Fruit fly (Drosophila melanogaster) whole organism, embryonic: ENCODE results near the gene Pfas.

ENCODE experiments used
- Awh ChIP-seq: fragments of 200-800 bp; sonication (Bioruptor generic); IDR thresholded peaks from 2 replicates; pipeline ENCODE4, ENCODE4 v1.3.6; 2022; ENCODE audit warnings: missing biosample characterization, missing genetic modification characterization
- B-H1 ChIP-seq: fragments of 200-800 bp; sonication (Bioruptor generic); IDR thresholded peaks from 3 replicates; pipeline ENCODE4 v1.3.6; 2022; ENCODE audit warnings: missing biosample characterization, missing genetic modification characterization
- BEAF-32 ChIP-seq: fragments of 200-800 bp; sonication (Bioruptor generic); optimal IDR thresholded peaks from 3 replicates; lab custom pipeline; 2017; ENCODE audit warnings: missing biosample characterization, missing genetic modification characterization, mild to moderate bottlenecking, moderate library complexity, missing genetic modification reagents
- CG11247 ChIP-seq: fragments of 200-800 bp; sonication (Bioruptor generic); IDR thresholded peaks from 2 replicates; pipeline ENCODE4 v1.3.6; 2022; ENCODE audit warnings: missing biosample characterization, missing genetic modification characterization
- CG12071 ChIP-seq: fragments of 200-800 bp; sonication (Bioruptor generic); optimal IDR thresholded peaks from 3 replicates; lab custom pipeline; 2018; ENCODE audit warnings: missing biosample characterization, mild to moderate bottlenecking, missing genetic modification characterization
- CG12942 ChIP-seq: fragments of 200-800 bp; sonication (Bioruptor generic); optimal IDR thresholded peaks from 3 replicates; lab custom pipeline; 2016; ENCODE audit warnings: missing biosample characterization, missing genetic modification characterization
- CG13287 ChIP-seq: fragments of 200-800 bp; sonication (Bioruptor generic); IDR thresholded peaks from 2 replicates; pipeline ENCODE4 v1.3.6; 2022; ENCODE audit warnings: missing biosample characterization, missing genetic modification characterization; ENCODE audit not compliant: partially characterized antibody
- CG16815 ChIP-seq: fragments of 200-800 bp; sonication (Bioruptor generic); optimal IDR thresholded peaks from 3 replicates; lab custom pipeline; 2017; ENCODE audit warnings: missing biosample characterization, mild to moderate bottlenecking, missing genetic modification characterization
- CG16863 ChIP-seq: fragments of 200-800 bp; sonication (Bioruptor generic); optimal IDR thresholded peaks from 3 replicates; lab custom pipeline; 2016; ENCODE audit warnings: missing biosample characterization, missing genetic modification characterization
- CG17829 ChIP-seq: fragments of 200-800 bp; optimal IDR thresholded peaks from 2 replicates; lab custom pipeline; 2019; ENCODE audit warnings: missing biosample characterization, mild to moderate bottlenecking, missing genetic modification characterization, moderate library complexity
- CG1792 ChIP-seq: fragments of 200-800 bp; sonication (Bioruptor generic); optimal IDR thresholded peaks from 2 replicates; lab custom pipeline; 2016; ENCODE audit warnings: missing biosample characterization, missing genetic modification characterization
- CG18011 ChIP-seq: fragments of 200-800 bp; sonication (Bioruptor generic); optimal IDR thresholded peaks from 2 replicates; lab custom pipeline; 2017; ENCODE audit warnings: missing biosample characterization, missing genetic modification characterization, mild to moderate bottlenecking, moderate library complexity, missing genotype
- CG18764 ChIP-seq: fragments of 200-800 bp; sonication (Bioruptor generic); optimal IDR thresholded peaks from 3 replicates; lab custom pipeline; 2016; ENCODE audit warnings: missing biosample characterization, missing genetic modification characterization
- CG2678 ChIP-seq: fragments of 200-800 bp; sonication (Bioruptor generic); optimal IDR thresholded peaks from 3 replicates; lab custom pipeline; 2019; ENCODE audit warnings: missing biosample characterization, mild to moderate bottlenecking, missing genetic modification characterization, moderate library complexity
- CG31365 ChIP-seq: fragments of 200-800 bp; sonication (Bioruptor generic); optimal IDR thresholded peaks from 2 replicates; lab custom pipeline; 2018; ENCODE audit warnings: missing biosample characterization, mild to moderate bottlenecking, missing genetic modification characterization
- CG7357 ChIP-seq: fragments of 200-800 bp; sonication (Bioruptor generic); IDR thresholded peaks from 3 replicates; pipeline ENCODE4 v1.3.6; 2022; ENCODE audit warnings: missing biosample characterization, missing genetic modification characterization
- CG8388 ChIP-seq: fragments of 200-800 bp; sonication (Bioruptor generic); optimal IDR thresholded peaks from 2 replicates; lab custom pipeline; 2019; ENCODE audit warnings: missing biosample characterization, mild to moderate bottlenecking, missing genetic modification characterization, moderate library complexity
- CG9797 ChIP-seq: fragments of 200-800 bp; sonication (Bioruptor generic); optimal IDR thresholded peaks from 3 replicates; lab custom pipeline; 2018; ENCODE audit warnings: missing biosample characterization, mild to moderate bottlenecking, missing genetic modification characterization
- Chrac-16 ChIP-seq: fragments of 200-800 bp; sonication (Bioruptor generic); optimal IDR thresholded peaks from 3 replicates; lab custom pipeline; 2016; ENCODE audit warnings: missing biosample characterization, missing genetic modification characterization
- Dfd ChIP-seq, 2 experiments: fragments of >200 bp; optimal IDR thresholded peaks; 2 replicates each; lab custom pipeline; 2017; ENCODE audit warnings: missing biosample characterization in 2 of 2, missing genetic modification characterization in 2 of 2
- Dref ChIP-seq: fragments of 200-800 bp; sonication (Bioruptor generic); IDR thresholded peaks from 2 replicates; pipeline ENCODE4 v1.3.6; 2022; ENCODE audit warnings: missing biosample characterization, missing genetic modification characterization
- H2.0 ChIP-seq: fragments of 200-800 bp; sonication (Bioruptor generic); IDR thresholded peaks from 2 replicates; pipeline ENCODE4 v1.3.6; 2022; ENCODE audit warnings: missing biosample characterization, missing genetic modification characterization
- HLH3B ChIP-seq: fragments of 200-800 bp; sonication (Bioruptor generic); IDR thresholded peaks from 2 replicates; pipeline ENCODE4 v1.3.6; 2022; ENCODE audit warnings: missing biosample characterization, missing genetic modification characterization
- Hr78 ChIP-seq, 2 experiments: fragments of 200-800 bp in 1 of 2; fragments of >200 bp in 1 of 2; sonication (Bioruptor generic) in 1 of 2; optimal IDR thresholded peaks; 2 replicates each; lab custom pipeline; 2017 to 2019; ENCODE audit warnings: missing biosample characterization in 2 of 2, missing genetic modification characterization in 2 of 2, mild to moderate bottlenecking in 1 of 2, moderate library complexity in 1 of 2
- Jarid2 ChIP-seq: fragments of 200-800 bp; sonication (Bioruptor generic); optimal IDR thresholded peaks from 3 replicates; lab custom pipeline; 2017; ENCODE audit warnings: mild to moderate bottlenecking, missing biosample characterization, missing genetic modification reagents, missing genetic modification characterization
- Lim3 ChIP-seq: fragments of 200-800 bp; sonication (Bioruptor generic); IDR thresholded peaks from 2 replicates; pipeline ENCODE4 v1.3.6; 2022; ENCODE audit warnings: missing biosample characterization, missing genetic modification characterization
- NFAT ChIP-seq: fragments of 200-800 bp; sonication (Bioruptor generic); IDR thresholded peaks from 2 replicates; pipeline ENCODE4 v1.3.6; 2022; ENCODE audit warnings: missing biosample characterization, missing genetic modification characterization
- NfI ChIP-seq: fragments of 200-800 bp; sonication (Bioruptor generic); optimal IDR thresholded peaks from 3 replicates; lab custom pipeline; 2018; ENCODE audit warnings: missing biosample characterization, mild to moderate bottlenecking, missing genetic modification characterization, moderate library complexity
- Rfx ChIP-seq: fragments of 200-800 bp; sonication (Bioruptor generic); IDR thresholded peaks from 2 replicates; pipeline ENCODE4 v1.3.6; 2022; ENCODE audit warnings: missing biosample characterization, missing genetic modification characterization
- Sin3A ChIP-seq: fragments of >200 bp; optimal IDR thresholded peaks from 2 replicates; lab custom pipeline; 2018
- ac ChIP-seq: fragments of 200-800 bp; sonication (Bioruptor generic); optimal IDR thresholded peaks from 3 replicates; lab custom pipeline; 2017; ENCODE audit warnings: missing biosample characterization, mild to moderate bottlenecking, missing genetic modification characterization
- bab2 ChIP-seq: fragments of 200-800 bp; sonication (Bioruptor generic); optimal IDR thresholded peaks from 2 replicates; lab custom pipeline; 2016; ENCODE audit warnings: missing biosample characterization, missing genetic modification characterization
- cg ChIP-seq: fragments of 200-800 bp; sonication (Bioruptor generic); optimal IDR thresholded peaks from 3 replicates; lab custom pipeline; 2019; ENCODE audit warnings: missing biosample characterization, mild to moderate bottlenecking, missing genetic modification characterization, moderate library complexity
- fd3F ChIP-seq: fragments of 200-800 bp; sonication (Bioruptor generic); optimal IDR thresholded peaks from 2 replicates; lab custom pipeline; 2018; ENCODE audit warnings: missing biosample characterization, mild to moderate bottlenecking, missing genetic modification characterization, moderate library complexity
- ftz-f1 ChIP-seq: fragments of 200-800 bp; sonication (Bioruptor generic); optimal IDR thresholded peaks from 2 replicates; lab custom pipeline; 2016; ENCODE audit warnings: missing biosample characterization, missing genetic modification characterization
- gce ChIP-seq: fragments of 200-800 bp; sonication (Bioruptor generic); IDR thresholded peaks from 3 replicates; pipeline ENCODE4 v1.3.6; 2022; ENCODE audit warnings: missing biosample characterization, missing genetic modification characterization
- ham ChIP-seq: fragments of 200-800 bp; sonication (Bioruptor generic); IDR thresholded peaks from 2 replicates; pipeline ENCODE4 v1.3.6; 2022; ENCODE audit warnings: missing biosample characterization, missing genetic modification characterization
- her ChIP-seq: fragments of 200-800 bp; sonication (Bioruptor generic); optimal IDR thresholded peaks from 2 replicates; lab custom pipeline; 2016; ENCODE audit warnings: missing biosample characterization, missing genetic modification characterization
- jumu ChIP-seq: fragments of 200-800 bp; sonication (Bioruptor generic); optimal IDR thresholded peaks from 3 replicates; lab custom pipeline; 2016; ENCODE audit warnings: missing biosample characterization, missing genetic modification characterization
- lab ChIP-seq: fragments of 200-800 bp; sonication (Bioruptor generic); optimal IDR thresholded peaks from 3 replicates; lab custom pipeline; 2017; ENCODE audit warnings: missing biosample characterization, missing genetic modification characterization, mild to moderate bottlenecking, moderate library complexity, missing genetic modification reagents
- lov ChIP-seq, 2 experiments: fragments of 200-800 bp in 1 of 2; fragments of >200 bp in 1 of 2; sonication (Bioruptor generic) in 1 of 2; IDR thresholded peaks in 1 of 2; optimal IDR thresholded peaks in 1 of 2; 2 replicates in 1 of 2; 3 replicates in 1 of 2; pipeline versions ENCODE4 v1.3.6 to Lab custom; 2017 to 2022; ENCODE audit warnings: missing biosample characterization in 1 of 2, missing genetic modification characterization in 1 of 2
- luna ChIP-seq: fragments of 200-800 bp; sonication (Bioruptor generic); optimal IDR thresholded peaks from 2 replicates; lab custom pipeline; 2016; ENCODE audit warnings: missing biosample characterization, missing genetic modification characterization
- mam ChIP-seq: fragments of 200-800 bp; sonication (Bioruptor generic); optimal IDR thresholded peaks from 3 replicates; lab custom pipeline; 2016; ENCODE audit warnings: missing biosample characterization, missing genetic modification characterization
- nerfin-2 ChIP-seq: fragments of 200-800 bp; sonication (Bioruptor generic); IDR thresholded peaks from 2 replicates; pipeline ENCODE4 v1.3.6; 2022; ENCODE audit warnings: missing biosample characterization, missing genetic modification characterization; ENCODE audit not compliant: partially characterized antibody
- nmo ChIP-seq: fragments of 200-800 bp; sonication (Bioruptor generic); optimal IDR thresholded peaks from 2 replicates; lab custom pipeline; 2018; ENCODE audit warnings: missing biosample characterization, mild to moderate bottlenecking, missing genetic modification characterization, moderate library complexity
- sc ChIP-seq, 3 experiments: fragments of >200 bp in 2 of 3; fragments of 200-800 bp in 1 of 3; sonication (Bioruptor generic) in 1 of 3; optimal IDR thresholded peaks; 2 replicates in 2 of 3; 3 replicates in 1 of 3; lab custom pipeline; 2017; ENCODE audit warnings: mild to moderate bottlenecking in 1 of 3, missing biosample characterization in 1 of 3, missing genetic modification characterization in 1 of 3, missing genetic modification reagents in 1 of 3
- trh ChIP-seq: fragments of 200-800 bp; sonication (Bioruptor generic); optimal IDR thresholded peaks from 2 replicates; lab custom pipeline; 2016; ENCODE audit warnings: missing biosample characterization, missing genetic modification characterization
- wdn ChIP-seq: fragments of 200-800 bp; sonication (Bioruptor generic); IDR thresholded peaks from 2 replicates; pipeline ENCODE4 v1.3.6; 2022; ENCODE audit warnings: missing biosample characterization, missing genetic modification characterization
- zen2 ChIP-seq: fragments of 200-800 bp; sonication (Bioruptor generic); IDR thresholded peaks from 3 replicates; pipeline ENCODE4 v1.3.6; 2022; ENCODE audit warnings: missing biosample characterization, missing genetic modification characterization; ENCODE audit not compliant: partially characterized antibody

Pfas gene

dm6 chr2L:6051212-6051621 is 5.4 kb upstream of the Pfas start (continued):
- TF ChIP-seq CG18764 (GFP tag; lab: Kevin White, UChicago) (peak; percentile 85), lab (GFP tag; lab: Kevin White, UChicago) (peak; percentile 98), CG7357 (GFP tag; lab: Robert Waterston, UW) (0 out of 3 replicates have a peak, but pooled peaks have one; percentile 76), mam (GFP tag; lab: Kevin White, UChicago) (peak; percentile 93), Rfx (GFP tag; lab: Robert Waterston, UW) (peak; percentile 97), B-H1 (peak; percentile 89), sc (optimal IDR thresholded peaks at IDR 0.05; lab: Kevin White, UChicago) (no peak), sc (GFP tag; optimal IDR thresholded peaks at IDR 0.05; lab: Kevin White, UChicago) (peak; percentile 78), CG17829 (tag; lab: Kevin White, UChicago) (peak; percentile 97), ac (GFP tag; lab: Kevin White, UChicago) (peak; percentile 79), her (GFP tag; lab: Kevin White, UChicago) (peak; percentile 95), ftz-f1 (peak; percentile 79), trh (GFP tag; lab: Kevin White, UChicago) (peak; percentile 57), CG16863 (GFP tag; lab: Kevin White, UChicago) (peak; percentile 95), CG1792 (GFP tag; lab: Kevin White, UChicago) (peak; percentile 90), BEAF-32 (GFP tag; lab: Kevin White, UChicago) (no peak), NfI (peak; percentile 95), Awh (GFP tag; lab: Robert Waterston, UW) (peak; percentile 89), H2.0 (GFP tag; lab: Robert Waterston, UW) (peak; percentile 90), CG12071 (GFP tag; lab: Kevin White, UChicago) (peak; percentile 98), wdn (GFP tag; lab: Robert Waterston, UW) (peak; percentile 90), Dref (GFP tag; lab: Robert Waterston, UW) (0 out of 2 replicates have a peak, but pooled peaks have one; percentile 20), nerfin-2 (GFP tag; lab: Robert Waterston, UW) (no peak), CG18011 (peak; percentile 86), NFAT (GFP tag; lab: Robert Waterston, UW) (peak; percentile 79), CG8388 (peak; percentile 97), CG9797 (GFP tag; lab: Kevin White, UChicago) (peak; percentile 38), fd3F (GFP tag; lab: Kevin White, UChicago) (peak; percentile 92), bab2 (GFP tag; lab: Kevin White, UChicago) (peak; percentile 94), zen2 (no peak), lov (optimal IDR thresholded peaks at IDR 0.05; lab: Kevin White, UChicago) (no peak), lov (GFP tag; IDR thresholded peaks at IDR 0.05; lab: Robert Waterston, UW) (peak; percentile 89), ham (GFP tag; lab: Robert Waterston, UW) (peak; percentile 61; the same call in 1 of the 2 replicates), Chrac-16 (GFP tag; lab: Kevin White, UChicago) (peak; percentile 88), luna (GFP tag; lab: Kevin White, UChicago) (peak; percentile 83), CG31365 (tag; lab: Kevin White, UChicago) (peak; percentile 91), Lim3 (GFP tag; lab: Robert Waterston, UW) (0 out of 2 replicates have a peak, but pooled peaks have one; percentile 60), HLH3B (GFP tag; lab: Robert Waterston, UW) (peak; percentile 95), CG12942 (GFP tag; lab: Kevin White, UChicago) (peak; percentile 87), nmo (GFP tag; lab: Kevin White, UChicago) (peak; percentile 96), Hr78 (GFP tag; optimal IDR thresholded peaks at IDR 0.05; lab: Kevin White, UChicago) (peak in 1 of 2 experiments; percentile 97), CG11247 (GFP tag; lab: Robert Waterston, UW) (peak; percentile 94), gce (GFP tag; lab: Robert Waterston, UW) (peak; percentile 91), Dfd (GFP tag; optimal IDR thresholded peaks at IDR 0.05; lab: Kevin White, UChicago) (no peak), jumu (peak; percentile 94), cg (GFP tag; lab: Kevin White, UChicago) (peak; percentile 93), Jarid2 (GFP tag; lab: Kevin White, UChicago) (peak; percentile 79), CG16815 (GFP tag; lab: Kevin White, UChicago) (peak; percentile 72), Sin3A (lab: Kevin White, UChicago) (no peak), CG2678 (tag; lab: Kevin White, UChicago) (peak; percentile 98), CG13287 (no peak)
